Fruit fly (Drosophila melanogaster) whole organism: Measurements from ENCODE around the gene CG13062.

Experiments used
- EcR ChIP-seq, 2 experiments: fragments of >200 bp; optimal IDR thresholded peaks; 2 replicates each; lab custom pipeline; 2017; ENCODE audit warnings: missing biosample characterization in 2 of 2, missing genetic modification characterization in 2 of 2, missing genetic modification reagents in 2 of 2
- psq ChIP-seq: fragments of >200 bp; optimal IDR thresholded peaks from 2 replicates; lab custom pipeline; 2017
- usp ChIP-seq: fragments of >200 bp; optimal IDR thresholded peaks from 2 replicates; lab custom pipeline; 2017; ENCODE audit warnings: missing biosample characterization, missing genetic modification characterization, mixed read lengths

- TF ChIP-seq EcR (GFP tag; optimal IDR thresholded peaks at IDR 0.05; lab: Kevin White, UChicago) (no peak), usp (no peak), psq (lab: Kevin White, UChicago) (no peak)
Measured at dm6 chr3L:16359219-16359748, 45.2 kb downstream of the CG13062 start, which contains the start of gene ringer.
